Worm (Caenorhabditis elegans): ENCODE measurements around the gene Y46G5A.29.

Y46G5A.29 gene

DNA sequence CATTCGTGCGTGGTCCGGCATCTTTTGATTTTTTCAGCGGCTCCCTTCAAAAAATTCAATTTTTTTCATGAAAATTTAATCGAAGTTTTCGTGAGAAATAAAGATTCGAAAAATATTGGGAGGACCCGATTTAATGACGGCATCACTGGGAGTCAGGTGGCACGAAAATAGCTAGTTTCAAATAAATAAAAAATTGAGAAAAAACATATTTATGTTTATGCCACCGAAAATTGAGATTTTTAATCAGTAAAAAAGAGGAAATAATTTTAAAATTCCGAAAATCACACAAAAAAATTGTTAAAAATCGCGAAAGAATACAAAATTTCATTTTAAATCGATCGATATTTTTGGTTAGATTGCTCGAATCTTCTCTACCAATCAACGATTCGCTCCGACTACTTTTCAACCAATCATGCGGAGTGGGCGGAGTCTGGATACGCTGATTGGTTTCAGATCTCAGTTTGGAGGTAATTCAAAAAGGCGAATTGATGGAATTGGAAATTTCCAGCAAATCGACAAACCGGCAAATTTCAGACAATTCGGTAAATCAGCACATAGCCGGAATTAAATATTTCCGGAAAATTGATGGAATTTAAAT is 22.2 kb downstream of the Y46G5A.29 start, which contains the start of gene gsy-1:
Gene gsy-1, minus strand, starts transcription at position 51 of the 598 bp plus-strand sequence.
- no peak for TF ChIP-seq ref-1 (GFP tag; conservative IDR thresholded peaks at IDR 0.05)
- no peak for TF ChIP-seq tab-1 (GFP tag; IDR thresholded peaks at IDR 0.05)
- TF ChIP-seq ztf-29 (GFP tag; IDR thresholded peaks at IDR 0.05): no peak
- no peak for TF ChIP-seq T22C8.4 (GFP tag; IDR thresholded peaks at IDR 0.05)
- no peak for TF ChIP-seq med-1 (GFP tag; optimal IDR thresholded peaks at IDR 0.05; ENCODE audit: insufficient read depth)
- TF ChIP-seq flt-1 (GFP tag; IDR thresholded peaks at IDR 0.05): no peak
- no peak for TF ChIP-seq klf-2 (GFP tag; conservative IDR thresholded peaks at IDR 0.05)
- TF ChIP-seq ztf-23 (GFP tag; IDR thresholded peaks at IDR 0.05): no peak
- TF ChIP-seq cog-1 (tag; optimal IDR thresholded peaks at IDR 0.05): no peak

ce11 chrII:12878697-12879096 is 22.7 kb downstream of the Y46G5A.29 start:
- TF ChIP-seq klf-2 (GFP tag; conservative IDR thresholded peaks at IDR 0.05): no peak
- no peak for TF ChIP-seq T22C8.4 (GFP tag; IDR thresholded peaks at IDR 0.05)
- TF ChIP-seq med-1 (GFP tag; optimal IDR thresholded peaks at IDR 0.05; ENCODE audit: insufficient read depth): no peak
- TF ChIP-seq tab-1 (GFP tag; IDR thresholded peaks at IDR 0.05): no peak
- no peak for TF ChIP-seq ztf-29 (GFP tag; IDR thresholded peaks at IDR 0.05)
- no peak for TF ChIP-seq flt-1 (GFP tag; IDR thresholded peaks at IDR 0.05)
- TF ChIP-seq cog-1 (tag; optimal IDR thresholded peaks at IDR 0.05): no peak
- TF ChIP-seq ref-1 (GFP tag; conservative IDR thresholded peaks at IDR 0.05): no peak
- TF ChIP-seq ztf-23 (GFP tag; IDR thresholded peaks at IDR 0.05): no peak

- no peak for TF ChIP-seq cog-1 (tag; optimal IDR thresholded peaks at IDR 0.05)
- no peak for TF ChIP-seq klf-2 (GFP tag; conservative IDR thresholded peaks at IDR 0.05)
These were observed 23.8 kb downstream of the Y46G5A.29 start for ce11 chrII:12879758-12880157.

- TF ChIP-seq cog-1 (tag; optimal IDR thresholded peaks at IDR 0.05) (no peak), med-1 (GFP tag; optimal IDR thresholded peaks at IDR 0.05; ENCODE audit: insufficient read depth) (no peak), klf-2 (GFP tag; conservative IDR thresholded peaks at IDR 0.05) (no peak), ztf-23 (GFP tag; IDR thresholded peaks at IDR 0.05) (no peak), flt-1 (GFP tag; IDR thresholded peaks at IDR 0.05) (no peak), tab-1 (GFP tag; IDR thresholded peaks at IDR 0.05) (no peak), ztf-29 (GFP tag; IDR thresholded peaks at IDR 0.05) (no peak), ref-1 (GFP tag; conservative IDR thresholded peaks at IDR 0.05) (no peak), T22C8.4 (GFP tag; IDR thresholded peaks at IDR 0.05) (no peak)
These were observed 24.4 kb downstream of the Y46G5A.29 start, which contains the start of gene F35C5.1 for ce11 chrII:12880406-12880805. Gene F35C5.1, plus strand, starts transcription at chrII:12880804.

- TF ChIP-seq T22C8.4 (GFP tag; IDR thresholded peaks at IDR 0.05): no peak
- no peak for TF ChIP-seq ztf-29 (GFP tag; IDR thresholded peaks at IDR 0.05)
- no peak for TF ChIP-seq cog-1 (tag; optimal IDR thresholded peaks at IDR 0.05)
- TF ChIP-seq med-1 (GFP tag; optimal IDR thresholded peaks at IDR 0.05; ENCODE audit: insufficient read depth): no peak
- no peak for TF ChIP-seq ref-1 (GFP tag; conservative IDR thresholded peaks at IDR 0.05)
- TF ChIP-seq ztf-23 (GFP tag; IDR thresholded peaks at IDR 0.05): no peak
- no peak for TF ChIP-seq tab-1 (GFP tag; IDR thresholded peaks at IDR 0.05)
- no peak for TF ChIP-seq klf-2 (GFP tag; conservative IDR thresholded peaks at IDR 0.05)
- no peak for TF ChIP-seq flt-1 (GFP tag; IDR thresholded peaks at IDR 0.05)
These were observed 29.0 kb downstream of the Y46G5A.29 start, which contains the start of gene sra-14 for ce11 chrII:12884972-12885371. Gene sra-14, plus strand, starts transcription at chrII:12885272.

ce11 chrII:12888471-12888870 is 32.5 kb downstream of the Y46G5A.29 start, which contains the start of gene F35C5.3:
Gene F35C5.3, plus strand, starts transcription at chrII:12888771.
- TF ChIP-seq ztf-29 (GFP tag; IDR thresholded peaks at IDR 0.05) (no peak), ztf-23 (GFP tag; IDR thresholded peaks at IDR 0.05) (no peak), klf-2 (GFP tag; conservative IDR thresholded peaks at IDR 0.05) (no peak), T22C8.4 (GFP tag; IDR thresholded peaks at IDR 0.05) (no peak), tab-1 (GFP tag; IDR thresholded peaks at IDR 0.05) (no peak), med-1 (GFP tag; optimal IDR thresholded peaks at IDR 0.05; ENCODE audit: insufficient read depth) (no peak), cog-1 (tag; optimal IDR thresholded peaks at IDR 0.05) (no peak), flt-1 (GFP tag; IDR thresholded peaks at IDR 0.05) (no peak), ref-1 (GFP tag; conservative IDR thresholded peaks at IDR 0.05) (no peak)

DNA sequence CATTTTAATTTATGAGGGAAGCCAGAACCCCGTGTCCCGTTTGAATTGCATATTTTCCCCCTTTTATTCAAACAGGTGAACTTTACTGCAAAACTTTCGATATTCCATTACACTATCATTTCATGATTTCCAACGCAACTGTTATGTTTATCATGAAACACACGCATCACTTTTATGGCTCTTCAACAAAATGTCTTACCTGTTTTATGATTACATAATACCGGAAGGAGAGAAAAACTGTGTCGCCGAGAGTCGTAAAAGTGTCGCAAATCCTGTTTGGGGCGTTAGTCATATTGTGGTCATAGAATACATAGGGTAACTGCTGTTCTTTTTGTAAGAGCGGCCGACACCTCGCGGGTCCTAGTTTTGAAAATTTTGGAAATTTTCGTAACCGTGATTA is 36.4 kb downstream of the Y46G5A.29 start:
- TF ChIP-seq med-1 (GFP tag; optimal IDR thresholded peaks at IDR 0.05; ENCODE audit: insufficient read depth) (no peak), ref-1 (GFP tag; conservative IDR thresholded peaks at IDR 0.05) (no peak), flt-1 (GFP tag; IDR thresholded peaks at IDR 0.05) (no peak), klf-2 (GFP tag; conservative IDR thresholded peaks at IDR 0.05) (no peak), ztf-29 (GFP tag; IDR thresholded peaks at IDR 0.05) (no peak), ztf-23 (GFP tag; IDR thresholded peaks at IDR 0.05) (no peak), cog-1 (tag; optimal IDR thresholded peaks at IDR 0.05) (no peak), T22C8.4 (GFP tag; IDR thresholded peaks at IDR 0.05) (no peak), tab-1 (GFP tag; IDR thresholded peaks at IDR 0.05) (no peak)

DNA sequence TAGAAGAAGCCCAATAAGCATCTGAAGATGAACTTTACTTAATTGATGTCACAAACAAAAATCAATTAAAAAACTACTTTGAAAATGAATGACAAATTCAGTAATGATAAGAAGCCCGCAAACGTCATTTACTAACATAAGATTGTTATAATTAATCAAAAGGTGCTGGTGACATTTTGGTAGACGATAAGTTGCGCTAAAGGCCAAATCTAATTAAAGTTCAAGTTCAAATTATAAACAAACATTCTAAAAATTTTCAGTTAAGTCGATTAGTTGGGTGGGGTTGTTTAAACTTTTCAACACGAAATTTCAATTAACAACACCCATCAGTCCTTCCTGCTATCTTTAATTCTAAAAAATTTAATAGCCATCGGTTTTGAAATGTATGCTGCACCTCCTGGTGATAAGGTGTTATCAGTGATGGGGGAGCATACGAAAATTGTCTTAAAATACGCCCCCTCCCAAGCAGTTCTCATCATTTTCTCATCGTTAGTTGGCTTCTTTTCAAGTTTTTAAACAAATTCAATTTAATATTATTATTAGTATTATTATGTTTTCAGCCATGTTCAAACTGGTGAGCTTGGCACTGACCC is 39.2 kb downstream of the Y46G5A.29 start, which contains the start of the genes clec-62 and clec-63:
Gene clec-62, minus strand, starts transcription at position 51 of the 593 bp plus-strand sequence.
Gene clec-63, plus strand, starts transcription at position 561 of the 593 bp plus-strand sequence.
- TF ChIP-seq cog-1 (tag; optimal IDR thresholded peaks at IDR 0.05): no peak
- no peak for TF ChIP-seq tab-1 (GFP tag; IDR thresholded peaks at IDR 0.05)
- no peak for TF ChIP-seq ref-1 (GFP tag; conservative IDR thresholded peaks at IDR 0.05)
- TF ChIP-seq klf-2 (GFP tag; conservative IDR thresholded peaks at IDR 0.05): no peak
- TF ChIP-seq flt-1 (GFP tag; IDR thresholded peaks at IDR 0.05): no peak
- TF ChIP-seq T22C8.4 (GFP tag; IDR thresholded peaks at IDR 0.05): no peak
- no peak for TF ChIP-seq ztf-29 (GFP tag; IDR thresholded peaks at IDR 0.05)
- no peak for TF ChIP-seq ztf-23 (GFP tag; IDR thresholded peaks at IDR 0.05)
- no peak for TF ChIP-seq med-1 (GFP tag; optimal IDR thresholded peaks at IDR 0.05; ENCODE audit: insufficient read depth)

ce11 chrII:12896666-12897065 is 40.7 kb downstream of the Y46G5A.29 start:
- no peak for TF ChIP-seq klf-2 (GFP tag; conservative IDR thresholded peaks at IDR 0.05)
- TF ChIP-seq med-1 (GFP tag; optimal IDR thresholded peaks at IDR 0.05; ENCODE audit: insufficient read depth): no peak
- no peak for TF ChIP-seq T22C8.4 (GFP tag; IDR thresholded peaks at IDR 0.05)
- TF ChIP-seq cog-1 (tag; optimal IDR thresholded peaks at IDR 0.05): no peak
- TF ChIP-seq ztf-23 (GFP tag; IDR thresholded peaks at IDR 0.05): no peak
- TF ChIP-seq tab-1 (GFP tag; IDR thresholded peaks at IDR 0.05): no peak
- TF ChIP-seq ztf-29 (GFP tag; IDR thresholded peaks at IDR 0.05): no peak
- TF ChIP-seq ref-1 (GFP tag; conservative IDR thresholded peaks at IDR 0.05): no peak
- no peak for TF ChIP-seq flt-1 (GFP tag; IDR thresholded peaks at IDR 0.05)

Measured in whole organism, midembryonic.